Fruit fly (Drosophila melanogaster) whole organism, prepupa: ENCODE results near the gene CG8500.

Experiments
- CG11902 ChIP-seq: fragments of 200-800 bp; sonication (Bioruptor generic); optimal IDR thresholded peaks from 3 replicates; lab custom pipeline; 2016; ENCODE audit warnings: missing biosample characterization, missing genetic modification characterization
- CG31627 ChIP-seq: fragments of 200-800 bp; sonication (Bioruptor generic); optimal IDR thresholded peaks from 3 replicates; lab custom pipeline; 2016; ENCODE audit warnings: missing biosample characterization, missing genetic modification characterization
- CG32006 ChIP-seq: fragments of 200-800 bp; sonication (Bioruptor generic); optimal IDR thresholded peaks from 3 replicates; lab custom pipeline; 2017; ENCODE audit warnings: missing biosample characterization, mild to moderate bottlenecking, missing genetic modification characterization
- CG8319 ChIP-seq: fragments of 200-800 bp; sonication (Bioruptor generic); optimal IDR thresholded peaks from 3 replicates; lab custom pipeline; 2016; ENCODE audit warnings: missing biosample characterization, missing genetic modification characterization
- Gug ChIP-seq: fragments of 200-800 bp; sonication (Bioruptor generic); IDR thresholded peaks from 2 replicates; pipeline ENCODE4 v1.3.6; 2022; ENCODE audit warnings: missing biosample characterization, missing genetic modification characterization
- Lpt ChIP-seq: fragments of 200-800 bp; sonication (Bioruptor generic); optimal IDR thresholded peaks from 3 replicates; lab custom pipeline; 2016; ENCODE audit warnings: missing biosample characterization, missing genetic modification characterization
- Smox ChIP-seq: fragments of 200-800 bp; sonication (Bioruptor generic); optimal IDR thresholded peaks from 3 replicates; lab custom pipeline; 2016; ENCODE audit warnings: missing biosample characterization, missing genetic modification characterization
- Sox102F ChIP-seq: fragments of 200-800 bp; sonication (Bioruptor generic); optimal IDR thresholded peaks from 2 replicates; lab custom pipeline; 2016; ENCODE audit warnings: missing biosample characterization, mild to moderate bottlenecking, missing genetic modification characterization
- dac ChIP-seq: fragments of 200-800 bp; sonication (Bioruptor generic); optimal IDR thresholded peaks from 2 replicates; lab custom pipeline; 2017; ENCODE audit warnings: missing biosample characterization, mild to moderate bottlenecking, missing genetic modification characterization
- fkh ChIP-seq: fragments of 200-800 bp; sonication (Bioruptor generic); optimal IDR thresholded peaks from 3 replicates; lab custom pipeline; 2017; ENCODE audit warnings: missing biosample characterization, mild to moderate bottlenecking, missing genetic modification characterization, moderate library complexity
- ss ChIP-seq, 2 experiments: fragments of 200-800 bp; sonication (Bioruptor generic); optimal IDR thresholded peaks; 2 replicates in 1 of 2; 3 replicates in 1 of 2; lab custom pipeline; 2017 to 2018; ENCODE audit warnings: mild to moderate bottlenecking in 2 of 2, missing biosample characterization in 2 of 2, missing genetic modification characterization in 2 of 2, moderate library complexity in 1 of 2
- vri ChIP-seq: fragments of 200-800 bp; sonication (Bioruptor generic); optimal IDR thresholded peaks from 3 replicates; lab custom pipeline; 2016; ENCODE audit warnings: missing biosample characterization, mild to moderate bottlenecking, missing genetic modification characterization

dm6 chr3R:9791177-9791806 lies 6.8 kb downstream of the CG8500 start, which contains the start of the genes CG12945 and CG8507:
- TF ChIP-seq vri (no peak), CG31627 (GFP tag; lab: Kevin White, UChicago) (peak; percentile 58), CG8319 (no peak), fkh (GFP tag; lab: Kevin White, UChicago) (no peak), Lpt (GFP tag; lab: Kevin White, UChicago) (no peak), dac (GFP tag; lab: Kevin White, UChicago) (no peak), Gug (0 out of 2 replicates have a peak, but pooled peaks have one; percentile 9), ss (GFP tag; optimal IDR thresholded peaks at IDR 0.05; lab: Kevin White, UChicago) (no peak), CG11902 (GFP tag; lab: Kevin White, UChicago) (peak; percentile 9), Smox (no peak), Sox102F (GFP tag; lab: Kevin White, UChicago) (no peak), CG32006 (GFP tag; lab: Kevin White, UChicago) (no peak)
